Worm (Caenorhabditis elegans): ENCODE data around the gene F15E6.9.

The F15E6.9 gene

ce11 chrIV:4290472-4290871 lies 8.4 kb downstream of the F15E6.9 start, which contains the start of gene dct-7:
Gene dct-7, minus strand, starts transcription at chrIV:4290572.
- TF ChIP-seq tab-1 (GFP tag; IDR thresholded peaks at IDR 0.05) (no peak), flt-1 (GFP tag; IDR thresholded peaks at IDR 0.05) (no peak), T22C8.4 (GFP tag; IDR thresholded peaks at IDR 0.05) (no peak), ztf-23 (GFP tag; IDR thresholded peaks at IDR 0.05) (no peak), ztf-29 (GFP tag; IDR thresholded peaks at IDR 0.05) (no peak), med-1 (GFP tag; optimal IDR thresholded peaks at IDR 0.05; ENCODE audit: insufficient read depth) (no peak), ref-1 (GFP tag; conservative IDR thresholded peaks at IDR 0.05) (no peak), klf-2 (GFP tag; conservative IDR thresholded peaks at IDR 0.05) (no peak), cog-1 (tag; optimal IDR thresholded peaks at IDR 0.05) (no peak)

- no peak for TF ChIP-seq klf-2 (GFP tag; conservative IDR thresholded peaks at IDR 0.05)
Observed at ce11 chrIV:4289267-4289666, 9.6 kb downstream of the F15E6.9 start, which contains the start of gene F15E6.5. Gene F15E6.5, plus strand, starts transcription at chrIV:4289567.

ce11 chrIV:4288332-4288731 lies 10.6 kb downstream of the F15E6.9 start, which contains the start of gene srv-4:
Gene srv-4, minus strand, starts transcription at chrIV:4288432.
- no peak for TF ChIP-seq tab-1 (GFP tag; IDR thresholded peaks at IDR 0.05)
- no peak for TF ChIP-seq ztf-29 (GFP tag; IDR thresholded peaks at IDR 0.05)
- TF ChIP-seq T22C8.4 (GFP tag; IDR thresholded peaks at IDR 0.05), result no peak
- no peak for TF ChIP-seq cog-1 (tag; optimal IDR thresholded peaks at IDR 0.05)
- no peak for TF ChIP-seq ref-1 (GFP tag; conservative IDR thresholded peaks at IDR 0.05)
- TF ChIP-seq klf-2 (GFP tag; conservative IDR thresholded peaks at IDR 0.05), result no peak
- no peak for TF ChIP-seq ztf-23 (GFP tag; IDR thresholded peaks at IDR 0.05)
- no peak for TF ChIP-seq flt-1 (GFP tag; IDR thresholded peaks at IDR 0.05)
- no peak for TF ChIP-seq med-1 (GFP tag; optimal IDR thresholded peaks at IDR 0.05; ENCODE audit: insufficient read depth)

ce11 chrIV:4284989-4285388 lies 13.9 kb downstream of the F15E6.9 start:
- no peak for TF ChIP-seq ref-1 (GFP tag; conservative IDR thresholded peaks at IDR 0.05)
- TF ChIP-seq T22C8.4 (GFP tag; IDR thresholded peaks at IDR 0.05), result no peak
- TF ChIP-seq flt-1 (GFP tag; IDR thresholded peaks at IDR 0.05), result no peak
- no peak for TF ChIP-seq klf-2 (GFP tag; conservative IDR thresholded peaks at IDR 0.05)
- no peak for TF ChIP-seq med-1 (GFP tag; optimal IDR thresholded peaks at IDR 0.05; ENCODE audit: insufficient read depth)
- TF ChIP-seq cog-1 (tag; optimal IDR thresholded peaks at IDR 0.05), result no peak
- TF ChIP-seq tab-1 (GFP tag; IDR thresholded peaks at IDR 0.05), result no peak
- no peak for TF ChIP-seq ztf-29 (GFP tag; IDR thresholded peaks at IDR 0.05)
- TF ChIP-seq ztf-23 (GFP tag; IDR thresholded peaks at IDR 0.05), result no peak

ce11 chrIV:4284020-4284419 lies 14.9 kb downstream of the F15E6.9 start, which contains the start of gene F15E6.6:
Gene F15E6.6, minus strand, starts transcription at chrIV:4284120.
- no peak for TF ChIP-seq ref-1 (GFP tag; conservative IDR thresholded peaks at IDR 0.05)
- TF ChIP-seq flt-1 (GFP tag; IDR thresholded peaks at IDR 0.05), result no peak
- no peak for TF ChIP-seq tab-1 (GFP tag; IDR thresholded peaks at IDR 0.05)
- no peak for TF ChIP-seq ztf-29 (GFP tag; IDR thresholded peaks at IDR 0.05)
- no peak for TF ChIP-seq cog-1 (tag; optimal IDR thresholded peaks at IDR 0.05)

ce11 chrIV:4277694-4278093 lies 21.2 kb downstream of the F15E6.9 start, which contains the start of gene nhr-78:
Gene nhr-78, minus strand, starts transcription at chrIV:4277875.
- no peak for TF ChIP-seq tab-1 (GFP tag; IDR thresholded peaks at IDR 0.05)
- no peak for TF ChIP-seq cog-1 (tag; optimal IDR thresholded peaks at IDR 0.05)
- no peak for TF ChIP-seq ztf-29 (GFP tag; IDR thresholded peaks at IDR 0.05)
- TF ChIP-seq klf-2 (GFP tag; conservative IDR thresholded peaks at IDR 0.05), result no peak
- no peak for TF ChIP-seq ztf-23 (GFP tag; IDR thresholded peaks at IDR 0.05)
- no peak for TF ChIP-seq ref-1 (GFP tag; conservative IDR thresholded peaks at IDR 0.05)
- no peak for TF ChIP-seq med-1 (GFP tag; optimal IDR thresholded peaks at IDR 0.05; ENCODE audit: insufficient read depth)

- no peak for TF ChIP-seq ztf-23 (GFP tag; IDR thresholded peaks at IDR 0.05)
- no peak for TF ChIP-seq cog-1 (tag; optimal IDR thresholded peaks at IDR 0.05)
- no peak for TF ChIP-seq med-1 (GFP tag; optimal IDR thresholded peaks at IDR 0.05; ENCODE audit: insufficient read depth)
- no peak for TF ChIP-seq ztf-29 (GFP tag; IDR thresholded peaks at IDR 0.05)
- TF ChIP-seq tab-1 (GFP tag; IDR thresholded peaks at IDR 0.05), result no peak
- TF ChIP-seq T22C8.4 (GFP tag; IDR thresholded peaks at IDR 0.05), result no peak
- no peak for TF ChIP-seq flt-1 (GFP tag; IDR thresholded peaks at IDR 0.05)
- no peak for TF ChIP-seq ref-1 (GFP tag; conservative IDR thresholded peaks at IDR 0.05)
- TF ChIP-seq klf-2 (GFP tag; conservative IDR thresholded peaks at IDR 0.05), result no peak
Observed at ce11 chrIV:4272167-4272566, 26.7 kb downstream of the F15E6.9 start, which contains the start of gene F36A4.1. Gene F36A4.1, plus strand, starts transcription at chrIV:4272467.

- no peak for TF ChIP-seq flt-1 (GFP tag; IDR thresholded peaks at IDR 0.05)
- TF ChIP-seq ref-1 (GFP tag; conservative IDR thresholded peaks at IDR 0.05), result no peak
- TF ChIP-seq med-1 (GFP tag; optimal IDR thresholded peaks at IDR 0.05; ENCODE audit: insufficient read depth), result no peak
- TF ChIP-seq tab-1 (GFP tag; IDR thresholded peaks at IDR 0.05), result no peak
- TF ChIP-seq ztf-29 (GFP tag; IDR thresholded peaks at IDR 0.05), result no peak
- TF ChIP-seq ztf-23 (GFP tag; IDR thresholded peaks at IDR 0.05), result no peak
- TF ChIP-seq cog-1 (tag; optimal IDR thresholded peaks at IDR 0.05), result no peak
- TF ChIP-seq klf-2 (GFP tag; conservative IDR thresholded peaks at IDR 0.05), result no peak
- no peak for TF ChIP-seq T22C8.4 (GFP tag; IDR thresholded peaks at IDR 0.05)
Observed at ce11 chrIV:4270925-4271324, 28.0 kb downstream of the F15E6.9 start, which contains the start of gene F36A4.2. Gene F36A4.2, plus strand, starts transcription at chrIV:4271225.

- no peak for TF ChIP-seq med-1 (GFP tag; optimal IDR thresholded peaks at IDR 0.05; ENCODE audit: insufficient read depth)
- TF ChIP-seq cog-1 (tag; optimal IDR thresholded peaks at IDR 0.05), result no peak
- no peak for TF ChIP-seq flt-1 (GFP tag; IDR thresholded peaks at IDR 0.05)
- no peak for TF ChIP-seq tab-1 (GFP tag; IDR thresholded peaks at IDR 0.05)
- TF ChIP-seq ztf-29 (GFP tag; IDR thresholded peaks at IDR 0.05), result no peak
- no peak for TF ChIP-seq ztf-23 (GFP tag; IDR thresholded peaks at IDR 0.05)
Observed at ce11 chrIV:4269308-4269707, 29.6 kb downstream of the F15E6.9 start, which contains the start of gene F36A4.3. Gene F36A4.3, plus strand, starts transcription at chrIV:4269608.

- TF ChIP-seq ztf-29 (GFP tag; IDR thresholded peaks at IDR 0.05) (no peak), klf-2 (GFP tag; conservative IDR thresholded peaks at IDR 0.05) (no peak), ztf-23 (GFP tag; IDR thresholded peaks at IDR 0.05) (no peak), tab-1 (GFP tag; IDR thresholded peaks at IDR 0.05) (no peak), T22C8.4 (GFP tag; IDR thresholded peaks at IDR 0.05) (no peak), flt-1 (GFP tag; IDR thresholded peaks at IDR 0.05) (no peak), ref-1 (GFP tag; conservative IDR thresholded peaks at IDR 0.05) (no peak), med-1 (GFP tag; optimal IDR thresholded peaks at IDR 0.05; ENCODE audit: insufficient read depth) (no peak), cog-1 (tag; optimal IDR thresholded peaks at IDR 0.05) (no peak)
Observed at ce11 chrIV:4267320-4267719, 31.6 kb downstream of the F15E6.9 start, which contains the start of gene F36A4.4. Gene F36A4.4, plus strand, starts transcription at chrIV:4267620.
